Fruit fly (Drosophila melanogaster): Measurements from ENCODE around the gene CG5653.

CG5653 gene

dm6 chr3L:8929527-8929926 is 36.6 kb downstream of the CG5653 start (continued):
- TF ChIP-seq Drgx (GFP tag; IDR thresholded peaks at IDR 0.05) (peak; percentile 28; the same call in 1 of the 2 replicates), sim (GFP tag; IDR thresholded peaks at IDR 0.05) (no peak), CHES-1-like (GFP tag; optimal IDR thresholded peaks at IDR 0.05) (no peak), CG11695 (GFP tag; IDR thresholded peaks at IDR 0.05) (0 out of 3 replicates have a peak, but pooled peaks have one; percentile 35), CG15269 (tag; optimal IDR thresholded peaks at IDR 0.05) (peak; percentile 20), Sry-β (GFP tag; optimal IDR thresholded peaks at IDR 0.05) (no peak), tgo (GFP tag; IDR thresholded peaks at IDR 0.05) (no peak; the same call in 2 of the 3 replicates), schlank (tag; optimal IDR thresholded peaks at IDR 0.05) (no peak), Hr51 (GFP tag; optimal IDR thresholded peaks at IDR 0.05) (peak in 1 of 2 experiments; percentile 44)

DNA sequence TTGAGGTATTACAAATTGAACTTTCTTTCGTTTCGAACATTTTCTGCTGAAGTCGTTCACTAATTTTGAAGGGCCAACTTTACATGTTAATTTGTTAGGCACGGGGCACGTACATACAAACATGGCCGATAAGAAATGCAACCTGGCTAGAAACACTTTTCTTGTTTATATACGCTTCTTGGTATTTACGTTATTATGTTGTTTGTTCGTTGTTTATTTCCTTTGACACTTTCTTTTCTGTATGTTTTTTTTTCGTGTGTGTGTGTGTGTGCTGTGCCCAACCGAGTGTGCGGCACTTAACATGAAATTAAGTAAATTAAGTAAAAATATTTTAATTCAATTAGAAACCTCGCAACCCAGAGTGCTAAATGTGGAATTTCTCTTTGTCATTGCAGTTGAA is 40.5 kb downstream of the CG5653 start:
- TF ChIP-seq CG13775 (GFP tag; optimal IDR thresholded peaks at IDR 0.05) (no peak), Lhr (GFP tag; optimal IDR thresholded peaks at IDR 0.05) (peak; percentile 57), Optix (GFP tag; IDR thresholded peaks at IDR 0.05) (0 out of 3 replicates have a peak, but pooled peaks have one; percentile 13), CG12659 (GFP tag; optimal IDR thresholded peaks at IDR 0.05) (peak; percentile 3), CG15269 (tag; optimal IDR thresholded peaks at IDR 0.05) (no peak), CG6765 (GFP tag; optimal IDR thresholded peaks at IDR 0.05) (no peak), Bgb (GFP tag; IDR thresholded peaks at IDR 0.05; ENCODE audit: partially characterized antibody) (no peak), z (GFP tag; IDR thresholded peaks at IDR 0.05) (0 out of 3 replicates have a peak, but pooled peaks have one; percentile 14), CG3407 (GFP tag; optimal IDR thresholded peaks at IDR 0.05) (peak; percentile 73), fd64A (GFP tag; optimal IDR thresholded peaks at IDR 0.05) (peak; percentile 78), odd (GFP tag; optimal IDR thresholded peaks at IDR 0.05) (peak; percentile 63), CG7745 (tag; optimal IDR thresholded peaks at IDR 0.05) (peak; percentile 78), CG18262 (tag; optimal IDR thresholded peaks at IDR 0.05) (peak; percentile 29), vvl (GFP tag; IDR thresholded peaks at IDR 0.05) (0 out of 2 replicates have a peak, but pooled peaks have one; percentile 14), CG6791 (GFP tag; IDR thresholded peaks at IDR 0.05; ENCODE audit: partially characterized antibody) (no peak), CG4328 (GFP tag; optimal IDR thresholded peaks at IDR 0.05) (peak; percentile 28), Blimp-1 (GFP tag; optimal IDR thresholded peaks at IDR 0.05) (peak; percentile 94), nerfin-1 (tag; optimal IDR thresholded peaks at IDR 0.05) (peak; percentile 23), sisA (GFP tag; IDR thresholded peaks at IDR 0.05) (no peak), Fer2 (tag; optimal IDR thresholded peaks at IDR 0.05) (no peak), gem (tag; optimal IDR thresholded peaks at IDR 0.05) (peak; percentile 60), CG11398 (GFP tag; optimal IDR thresholded peaks at IDR 0.05) (peak; percentile 14), Drgx (GFP tag; IDR thresholded peaks at IDR 0.05) (no peak), kni (GFP tag; optimal IDR thresholded peaks at IDR 0.05) (peak; percentile 90), oc (tag; optimal IDR thresholded peaks at IDR 0.05) (peak; percentile 62), klu (GFP tag; IDR thresholded peaks at IDR 0.05) (no peak), CG12104 (GFP tag; optimal IDR thresholded peaks at IDR 0.05) (peak; percentile 10), CG31441 (GFP tag; IDR thresholded peaks at IDR 0.05) (0 out of 2 replicates have a peak, but pooled peaks have one; percentile 35), sqz (GFP tag; optimal IDR thresholded peaks at IDR 0.05) (peak; percentile 14), CG7271 (tag; optimal IDR thresholded peaks at IDR 0.05) (peak; percentile 30), CG18011 (GFP tag; optimal IDR thresholded peaks at IDR 0.05) (no peak), eyg (GFP tag; optimal IDR thresholded peaks at IDR 0.05) (no peak), bsh (GFP tag; optimal IDR thresholded peaks at IDR 0.05) (peak in 1 of 2 experiments; percentile 81), lola (GFP tag; optimal IDR thresholded peaks at IDR 0.05) (peak in 1 of 3 experiments; percentile 38), CG16863 (GFP tag; optimal IDR thresholded peaks at IDR 0.05) (peak; percentile 14), CG12299 (tag; optimal IDR thresholded peaks at IDR 0.05) (peak; percentile 18), CG12769 (tag; optimal IDR thresholded peaks at IDR 0.05) (no peak), CG2199 (GFP tag; IDR thresholded peaks at IDR 0.05) (no peak), CG17328 (GFP tag; IDR thresholded peaks at IDR 0.05) (peak; percentile 12; the same call in 1 of the 2 replicates), Asciz (GFP tag; optimal IDR thresholded peaks at IDR 0.05) (peak; percentile 85)
